Fruit fly (Drosophila melanogaster) whole organism, wandering third instar larva: Measurements from ENCODE around the gene Muc68Ca.

ENCODE experiments used
- Dfd ChIP-seq: fragments of >200 bp; optimal IDR thresholded peaks from 2 replicates; lab custom pipeline; 2017; ENCODE audit warnings: missing biosample characterization, missing genetic modification characterization
- Dif ChIP-seq: fragments of 200-275, 200-300 bp; sonication (Bioruptor generic); optimal IDR thresholded peaks from 2 replicates; lab custom pipeline; 2018; ENCODE audit warnings: missing biosample characterization, missing genetic modification characterization; ENCODE audit not compliant: partially characterized antibody
- Myc ChIP-seq: fragments of >200 bp; optimal IDR thresholded peaks from 2 replicates; lab custom pipeline; 2017
- OdsH ChIP-seq: fragments of 200-800 bp; sonication (Bioruptor generic); optimal IDR thresholded peaks from 2 replicates; lab custom pipeline; 2016; ENCODE audit warnings: missing biosample characterization, mild to moderate bottlenecking, missing genetic modification characterization
- dsf ChIP-seq: sonication (Bioruptor generic); optimal IDR thresholded peaks from 2 replicates; lab custom pipeline; 2016; ENCODE audit warnings: missing biosample characterization, missing genetic modification characterization, borderline replicate concordance
- fru ChIP-seq: fragments of 200-800 bp; sonication (Bioruptor generic); optimal IDR thresholded peaks from 3 replicates; lab custom pipeline; 2016; ENCODE audit warnings: missing biosample characterization, mild to moderate bottlenecking, missing genetic modification characterization
- h ChIP-seq: fragments of 200-800 bp; sonication (Bioruptor generic); optimal IDR thresholded peaks from 3 replicates; lab custom pipeline; 2016; ENCODE audit warnings: missing biosample characterization, mild to moderate bottlenecking, missing genetic modification characterization
- lola ChIP-seq: fragments of >200 bp; optimal IDR thresholded peaks from 2 replicates; lab custom pipeline; 2017; ENCODE audit warnings: missing biosample characterization, missing genetic modification characterization
- psq ChIP-seq: fragments of 200-800 bp; sonication (Bioruptor generic); optimal IDR thresholded peaks from 3 replicates; lab custom pipeline; 2017; ENCODE audit warnings: missing biosample characterization, mild to moderate bottlenecking, missing genetic modification characterization, moderate library complexity

DNA sequence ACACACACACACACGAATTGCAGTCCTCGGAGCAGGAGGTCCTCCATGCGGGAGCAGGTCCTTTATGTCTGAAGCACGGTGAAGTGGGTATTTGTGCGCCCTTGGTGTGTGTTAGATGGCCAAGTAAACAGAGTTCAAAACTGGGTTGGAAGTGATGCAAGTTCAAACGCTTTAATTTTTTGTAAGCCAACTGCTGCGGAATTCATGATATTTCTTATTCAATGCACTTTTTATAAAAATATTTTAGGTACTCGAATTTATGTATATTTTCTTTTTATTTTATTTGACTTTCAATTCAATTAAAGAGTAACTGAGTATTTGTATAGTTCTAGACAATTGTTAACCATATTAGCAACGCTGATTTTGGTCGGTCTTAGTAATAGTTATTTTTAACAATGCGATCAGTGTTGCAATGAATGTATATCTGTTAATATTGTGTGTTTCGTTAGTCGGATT lies 19.9 kb downstream of the Muc68Ca start, which contains the start of the genes CG14137 and CG46394:
- TF ChIP-seq Myc (lab: Kevin White, UChicago) (no peak), OdsH (GFP tag; lab: Kevin White, UChicago) (no peak), Dif (no peak), Dfd (GFP tag; lab: Kevin White, UChicago) (peak; percentile 84), lola (GFP tag; lab: Kevin White, UChicago) (no peak), psq (no peak), h (GFP tag; lab: Kevin White, UChicago) (no peak), dsf (GFP tag; lab: Kevin White, UChicago) (no peak), fru (GFP tag; lab: Kevin White, UChicago) (no peak)
